Worm (Caenorhabditis elegans) whole organism, L1 larva: ENCODE results near the gene mdt-10.

Experiments
- ama-1 ChIP-seq: fragments of 150-350 bp; optimal IDR thresholded peaks from 2 replicates; lab custom pipeline; 2014
- lin-15B ChIP-seq: fragments of 150-350 bp; sonication (generic microtip); optimal IDR thresholded peaks from 3 replicates; lab custom pipeline; 2014; ENCODE audit warnings: missing biosample characterization, missing genetic modification characterization
- lin-39 ChIP-seq: fragments of 150-350 bp; optimal IDR thresholded peaks from 2 replicates; lab custom pipeline; 2014; ENCODE audit warnings: missing biosample characterization, missing genetic modification reagents, missing genetic modification characterization
- ztf-11 ChIP-seq, 2 experiments: sonication (generic microtip); optimal IDR thresholded peaks; 2 replicates each; lab custom pipeline; 2016 to 2017; ENCODE audit warnings: missing genetic modification characterization in 2 of 2, missing biosample characterization in 1 of 2, missing compliant biosample characterization in 1 of 2

ce11 chrII:7884898-7885297, 30.1 kb upstream of the mdt-10 start:
- no peak for TF ChIP-seq ama-1
- TF ChIP-seq ztf-11 (tag; optimal IDR thresholded peaks at IDR 0.05; lab: Kevin White, UChicago): no peak
- TF ChIP-seq lin-15B (tag; lab: Kevin White, UChicago): no peak
- TF ChIP-seq lin-39 (tag; lab: Kevin White, UChicago): no peak
